Worm (Caenorhabditis elegans): ENCODE data around the gene clp-4.

Gene clp-4

ce11 chrIII:1785776-1786175, 32.3 kb downstream of the clp-4 start (continued):
- no peak for TF ChIP-seq ceh-88 (GFP tag; IDR thresholded peaks at IDR 0.05)
- no peak for TF ChIP-seq ztf-4 (tag; optimal IDR thresholded peaks at IDR 0.05)
- no peak for TF ChIP-seq unc-98 (GFP tag; IDR thresholded peaks at IDR 0.05)
- peak; percentile 42 to 57 for TF ChIP-seq efl-1 (optimal IDR thresholded peaks at IDR 0.05)
- TF ChIP-seq efl-1 (GFP tag; optimal IDR thresholded peaks at IDR 0.05 in 1 of 2), result peak in 1 of 2 experiments; percentile 5
- TF ChIP-seq lin-14 (GFP tag; optimal IDR thresholded peaks at IDR 0.05), result peak; percentile 86
- TF ChIP-seq sptf-1 (tag; optimal IDR thresholded peaks at IDR 0.05), result no peak

- TF ChIP-seq mef-2 (tag; optimal IDR thresholded peaks at IDR 0.05), result no peak
- no peak for TF ChIP-seq sup-37 (GFP tag; optimal IDR thresholded peaks at IDR 0.05)
- no peak for TF ChIP-seq lin-15B (tag; optimal IDR thresholded peaks at IDR 0.05)
- no peak for TF ChIP-seq nhr-12 (tag; optimal IDR thresholded peaks at IDR 0.05)
- TF ChIP-seq nhr-76 (tag; optimal IDR thresholded peaks at IDR 0.05), result no peak
These were observed 40.2 kb downstream of the clp-4 start, which contains the start of gene Y39A3CL.4 for ce11 chrIII:1777969-1778368. Y39A3CL.4 (minus strand) TSS chrIII:1778069.

DNA sequence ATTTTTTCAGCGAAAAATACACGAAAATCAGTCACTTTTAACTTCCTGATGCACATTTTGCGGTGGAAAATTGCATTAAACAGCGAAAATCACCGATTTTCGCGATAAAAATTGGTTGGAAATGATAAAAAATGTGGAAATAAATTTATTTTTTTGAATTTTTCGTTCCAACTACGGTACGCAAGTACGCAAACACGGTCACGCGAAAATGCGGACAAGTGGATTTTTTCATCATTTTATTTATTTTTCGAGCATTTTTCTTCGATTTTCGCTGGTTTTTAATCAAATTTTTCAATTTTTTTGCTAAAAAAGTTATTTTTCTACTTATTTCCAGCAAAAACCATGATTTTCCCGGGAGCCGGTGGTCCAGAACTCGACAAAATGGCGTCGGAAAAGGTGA, 40.7 kb downstream of the clp-4 start, which contains the start of gene Y39A3CL.3:
Gene Y39A3CL.3 (plus strand): TSS at position 335 of the 400 bp plus-strand sequence.
- TF ChIP-seq pqm-1 (tag; optimal IDR thresholded peaks at IDR 0.05) (no peak), egl-27 (tag; optimal IDR thresholded peaks at IDR 0.05) (no peak), dpl-1 (GFP tag; optimal IDR thresholded peaks at IDR 0.05) (peak in 2 of 3 experiments; percentile 58 to 62), tlp-1 (tag; optimal IDR thresholded peaks at IDR 0.05) (no peak), rnt-1 (tag; optimal IDR thresholded peaks at IDR 0.05) (peak; percentile 29), ama-1 (optimal IDR thresholded peaks at IDR 0.05) (no peak), mab-9 (GFP tag; IDR thresholded peaks at IDR 0.05) (no peak), efl-1 (optimal IDR thresholded peaks at IDR 0.05) (peak; percentile 25 to 55), efl-1 (GFP tag; optimal IDR thresholded peaks at IDR 0.05 in 1 of 2) (peak; percentile 66 to 92), mdl-1 (tag; optimal IDR thresholded peaks at IDR 0.05) (peak in 1 of 2 experiments; percentile 8), blmp-1 (tag; optimal IDR thresholded peaks at IDR 0.05) (peak; percentile 3), lin-14 (GFP tag; optimal IDR thresholded peaks at IDR 0.05) (peak; percentile 14), lsy-2 (tag; optimal IDR thresholded peaks at IDR 0.05) (peak; percentile 95 to 98), unc-86 (tag; optimal IDR thresholded peaks at IDR 0.05) (no peak), skn-1 (tag; optimal IDR thresholded peaks at IDR 0.05) (peak; percentile 34), unc-130 (tag; optimal IDR thresholded peaks at IDR 0.05) (no peak), nhr-237 (tag; optimal IDR thresholded peaks at IDR 0.05) (no peak), unc-30 (tag; optimal IDR thresholded peaks at IDR 0.05) (no peak), lin-35 (GFP tag; optimal IDR thresholded peaks at IDR 0.05) (peak; percentile 40 to 51), mep-1 (tag; optimal IDR thresholded peaks at IDR 0.05) (peak; percentile 64), C34B4.2 (tag; optimal IDR thresholded peaks at IDR 0.05) (no peak), xbp-1 (tag; optimal IDR thresholded peaks at IDR 0.05) (peak; percentile 23), ceh-82 (tag; optimal IDR thresholded peaks at IDR 0.05) (peak in 2 of 3 experiments; percentile 28 to 59), isw-1 (GFP tag; IDR thresholded peaks at IDR 0.05) (no peak; the same call in 1 of the 2 replicates), ztf-4 (tag; optimal IDR thresholded peaks at IDR 0.05) (no peak), ets-5 (GFP tag; IDR thresholded peaks at IDR 0.05) (no peak), nhr-77 (tag; optimal IDR thresholded peaks at IDR 0.05) (no peak), tbx-2 (tag; optimal IDR thresholded peaks at IDR 0.05) (peak; percentile 9), snpc-4 (tag; optimal IDR thresholded peaks at IDR 0.05) (no peak), F16B12.6 (tag; optimal IDR thresholded peaks at IDR 0.05) (peak; percentile 86)

ce11 chrIII:1769993-1770392, 48.1 kb downstream of the clp-4 start, which contains the start of gene tbx-43:
tbx-43 (minus strand) TSS chrIII:1770093.
- no peak for TF ChIP-seq pax-3 (tag; optimal IDR thresholded peaks at IDR 0.05)
- no peak for TF ChIP-seq nhr-11 (tag; optimal IDR thresholded peaks at IDR 0.05)
- no peak for TF ChIP-seq mef-2 (tag; optimal IDR thresholded peaks at IDR 0.05)
- TF ChIP-seq efl-1 (optimal IDR thresholded peaks at IDR 0.05), result no peak
- peak in 1 of 2 experiments; percentile 38 for TF ChIP-seq efl-1 (GFP tag; optimal IDR thresholded peaks at IDR 0.05 in 1 of 2)
- TF ChIP-seq nhr-237 (tag; optimal IDR thresholded peaks at IDR 0.05), result no peak
